Fruit fly (Drosophila melanogaster) whole organism, larva: ENCODE data around the gene mthl2.
A peak's percentile ranks its signal among the peaks of the same experiment; 100 is the strongest.

Source experiments
- noc ChIP-seq: fragments of 200-800 bp; sonication (Bioruptor generic); optimal IDR thresholded peaks from 3 replicates; lab custom pipeline; 2019; ENCODE audit warnings: missing biosample characterization, mild to moderate bottlenecking, missing genetic modification characterization, moderate library complexity

mthl2 gene

DNA sequence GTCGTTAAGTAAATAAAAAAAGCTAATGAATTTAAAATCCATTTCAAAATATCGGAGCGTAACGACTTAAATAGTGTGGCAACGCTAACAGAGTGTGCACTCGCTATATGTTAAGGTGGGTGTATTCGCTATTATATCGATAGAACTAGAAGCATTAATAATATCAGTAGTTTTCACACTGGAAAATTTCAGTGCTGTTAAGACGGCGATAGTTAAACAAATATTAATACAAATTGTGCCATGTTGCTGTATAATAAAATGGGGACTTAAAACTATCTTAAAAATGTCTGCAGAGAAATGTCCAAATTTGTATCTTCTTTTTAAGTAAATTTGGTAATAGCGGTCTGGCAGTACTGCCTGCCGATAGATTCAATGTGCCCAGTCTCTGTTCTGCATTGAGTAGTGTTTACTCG lies 21.3 kb upstream of the mthl2 start:
- TF ChIP-seq noc = no peak

DNA sequence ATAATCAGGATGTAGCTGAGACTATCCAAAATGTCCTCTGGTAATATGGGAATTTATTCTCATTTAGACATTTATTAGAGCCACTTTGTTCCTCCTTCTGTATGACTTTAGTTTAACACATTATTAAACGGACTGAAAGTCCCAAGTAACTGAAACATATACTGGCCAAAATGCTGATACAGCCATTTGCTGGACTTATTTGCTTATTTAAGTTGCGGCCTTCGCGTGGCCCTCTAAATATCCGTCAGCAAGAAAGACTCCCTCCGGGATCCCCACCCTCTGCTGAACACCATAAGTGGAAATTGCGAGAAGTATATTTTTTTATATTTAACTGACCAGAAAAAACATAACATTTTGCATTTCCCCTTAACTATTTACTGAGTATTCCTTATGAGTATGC lies 12.2 kb upstream of the mthl2 start, which contains the start of gene spo:
Gene spo (minus strand): TSS at position 135 of the 400 bp plus-strand sequence.
- TF ChIP-seq noc = no peak

DNA sequence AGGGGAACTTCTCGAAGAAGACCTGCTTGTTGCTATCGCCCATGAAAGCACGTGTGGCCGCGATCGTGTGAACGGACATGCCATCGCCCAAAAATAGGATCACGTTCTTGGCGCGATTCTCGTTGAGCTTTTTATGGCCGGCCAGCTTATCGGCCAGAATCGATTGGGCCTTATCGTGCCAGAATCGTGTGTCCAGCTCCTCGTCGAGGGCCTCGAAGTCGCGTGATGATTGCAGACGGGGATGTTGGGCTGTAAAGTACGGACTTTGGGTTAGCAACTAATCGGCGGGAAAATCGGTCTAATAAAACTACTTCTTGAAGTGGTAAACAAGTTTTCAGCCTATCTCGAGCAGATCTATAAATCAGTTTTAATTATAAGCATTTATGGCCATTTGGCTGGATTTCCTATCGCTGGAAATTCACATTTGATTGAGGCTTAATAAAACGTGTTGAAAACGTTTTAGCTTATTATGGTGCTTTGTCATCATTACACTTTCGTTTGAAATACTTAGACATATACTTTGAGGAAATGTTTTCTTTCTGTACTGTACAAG lies 10.4 kb upstream of the mthl2 start:
- no peak for TF ChIP-seq noc

DNA sequence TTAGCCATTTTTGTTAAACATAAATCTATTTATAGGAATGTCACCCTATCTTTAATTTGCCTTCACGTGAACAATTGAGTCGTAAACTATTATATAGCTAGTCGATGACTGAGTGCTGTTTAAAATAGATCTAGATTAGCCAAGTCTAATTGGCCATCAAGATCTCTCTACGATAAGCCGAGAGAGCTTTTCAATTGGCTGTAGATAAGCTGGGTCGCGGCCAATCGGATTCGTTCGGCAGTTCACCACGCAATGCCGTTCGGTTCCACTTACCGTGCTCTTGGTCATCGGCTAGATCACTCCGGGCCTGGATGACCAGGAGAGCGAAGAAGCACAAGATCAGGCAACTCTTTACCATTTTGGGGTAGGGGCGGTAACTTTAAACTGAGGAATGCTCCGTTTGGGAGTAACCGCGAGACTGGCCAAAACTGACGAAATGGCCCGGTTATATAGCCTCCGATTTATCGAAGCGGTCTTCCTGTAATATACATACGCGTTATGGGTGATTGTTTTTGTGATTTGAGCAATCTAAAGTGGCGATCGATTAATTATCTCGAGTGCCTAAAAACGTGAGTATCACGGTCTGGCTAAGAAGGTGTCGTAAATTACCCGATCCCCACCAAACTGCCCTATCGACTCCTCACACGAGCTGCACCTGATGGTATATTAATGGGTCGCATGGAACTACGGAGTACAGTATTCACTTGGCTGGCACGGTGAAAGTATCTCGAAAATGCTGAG lies 9.6 kb upstream of the mthl2 start, which contains the start of the genes Alp10 and Alp9:
Gene Alp10 (minus strand): TSS at position 420 of the 741 bp plus-strand sequence.
Gene Alp9 (plus strand): TSS at position 690 of the 741 bp plus-strand sequence.
- no peak for TF ChIP-seq noc

DNA sequence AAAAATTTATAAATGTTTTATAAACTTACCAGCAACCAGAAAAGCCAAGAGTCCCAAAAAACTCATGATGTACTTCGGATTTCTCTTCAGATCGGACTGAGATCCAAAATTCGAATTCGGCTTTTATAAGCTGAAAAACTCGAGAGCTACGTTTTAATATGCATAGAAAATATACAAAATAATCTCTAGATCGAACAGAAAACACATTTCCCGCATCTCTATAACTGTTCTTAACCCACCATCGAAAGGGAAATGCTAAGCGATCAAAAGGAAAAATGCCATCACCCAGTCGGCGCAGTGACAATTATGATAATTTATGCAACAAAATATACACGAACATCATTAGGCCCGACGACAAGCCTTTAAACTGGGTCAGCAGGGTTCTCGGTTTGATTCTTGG lies 5.0 kb upstream of the mthl2 start, which contains the start of gene CG10591:
Gene CG10591 (minus strand): TSS at position 101 of the 400 bp plus-strand sequence.
- TF ChIP-seq noc = no peak

DNA sequence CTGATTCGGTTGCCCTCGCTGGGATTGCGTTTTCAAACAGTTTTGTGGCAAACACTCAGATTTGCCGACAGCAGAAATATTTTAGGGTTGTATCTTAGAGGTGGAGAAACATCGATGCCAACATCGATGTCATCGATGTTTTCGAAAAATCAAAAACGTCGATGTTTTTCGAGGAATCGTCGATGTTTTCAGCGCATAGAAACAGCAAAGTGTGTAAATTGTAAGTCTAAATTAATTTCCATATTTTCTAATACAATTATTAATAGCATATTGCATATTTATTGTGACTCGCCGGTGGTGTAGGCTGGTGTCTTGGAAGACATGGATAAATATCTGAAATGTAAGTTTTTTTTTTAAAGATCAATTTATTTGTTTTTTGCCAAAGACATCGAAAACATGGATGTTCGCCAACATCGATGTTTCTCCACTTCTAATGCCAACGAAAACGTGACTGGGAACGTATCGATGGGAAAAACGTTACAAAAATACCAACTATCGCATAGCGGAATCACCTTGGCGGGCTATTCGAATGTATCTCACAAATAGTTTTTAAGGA lies 652 bp upstream of the mthl2 start, which contains the start of gene TM9SF3:
Gene TM9SF3 (minus strand): TSS at position 120 of the 556 bp plus-strand sequence.
- TF ChIP-seq noc = no peak

DNA sequence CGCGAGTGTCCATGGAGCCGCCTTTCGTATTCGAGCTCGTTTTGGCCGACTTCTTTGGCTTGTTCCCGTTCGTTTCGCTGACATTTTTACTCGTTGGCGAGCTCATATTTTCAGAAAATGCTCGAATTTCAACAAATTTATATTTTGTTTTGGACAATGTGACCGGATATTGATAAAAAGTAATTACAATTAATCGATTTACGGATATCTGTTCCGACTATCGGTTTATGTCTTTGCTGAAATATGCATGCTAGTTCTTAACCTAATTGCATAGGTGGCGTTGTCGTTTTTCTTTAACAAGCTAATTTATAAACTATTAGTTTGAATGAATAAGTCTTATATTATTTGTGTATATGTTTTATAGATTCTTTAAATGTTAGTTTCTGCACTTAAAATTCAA lies 3.5 kb downstream of the mthl2 start, which contains the start of gene Eaf6:
Gene Eaf6 (minus strand): TSS at position 173 of the 400 bp plus-strand sequence.
- TF ChIP-seq noc = no peak

DNA sequence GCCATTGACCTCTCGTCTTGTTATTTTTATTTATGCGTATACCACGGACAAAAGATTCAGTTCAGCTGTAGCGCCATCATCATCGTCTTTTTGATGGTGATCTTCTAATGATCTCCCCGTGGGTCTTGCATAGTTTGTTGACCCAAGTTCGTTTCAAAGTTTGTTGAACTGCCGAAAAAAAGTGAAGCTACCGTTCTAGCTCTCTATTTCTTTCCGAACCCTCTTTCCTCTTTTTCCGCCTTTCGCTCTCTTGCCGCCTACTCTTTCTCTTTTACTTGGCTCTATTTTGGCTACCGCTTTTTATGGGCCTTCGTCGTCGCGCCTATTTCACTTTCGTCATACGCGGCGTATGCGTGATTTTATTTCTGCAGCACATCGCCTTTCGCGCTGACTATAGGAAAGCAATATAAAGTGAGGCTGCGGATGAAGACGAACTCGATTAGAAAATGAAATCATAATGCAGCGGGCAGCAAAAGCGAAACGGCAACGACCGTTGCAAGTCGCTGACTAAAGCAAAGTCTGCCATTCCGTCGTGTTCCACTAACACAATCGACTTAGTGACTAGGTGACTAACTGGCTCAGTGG lies 4.3 kb downstream of the mthl2 start:
- TF ChIP-seq noc = no peak

DNA sequence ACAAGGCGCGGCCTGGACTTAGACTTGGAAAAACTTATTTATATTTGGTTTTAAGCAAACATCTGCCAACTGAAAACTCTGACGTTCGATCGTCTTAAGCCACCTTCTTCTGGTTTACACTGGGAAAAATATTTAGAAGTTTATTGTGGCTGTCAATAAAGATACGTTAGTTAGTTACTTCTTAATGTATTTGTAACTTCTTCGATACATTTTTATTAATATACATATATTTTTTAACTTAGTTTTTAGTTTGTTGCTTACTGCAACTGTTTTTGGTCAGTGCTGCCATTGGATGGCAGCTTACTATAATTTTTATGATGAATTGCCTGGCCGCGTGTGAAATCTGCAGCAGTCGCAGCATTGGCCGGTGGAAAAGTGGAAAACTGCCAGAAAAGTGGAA lies 4.9 kb downstream of the mthl2 start:
- no peak for TF ChIP-seq noc

DNA sequence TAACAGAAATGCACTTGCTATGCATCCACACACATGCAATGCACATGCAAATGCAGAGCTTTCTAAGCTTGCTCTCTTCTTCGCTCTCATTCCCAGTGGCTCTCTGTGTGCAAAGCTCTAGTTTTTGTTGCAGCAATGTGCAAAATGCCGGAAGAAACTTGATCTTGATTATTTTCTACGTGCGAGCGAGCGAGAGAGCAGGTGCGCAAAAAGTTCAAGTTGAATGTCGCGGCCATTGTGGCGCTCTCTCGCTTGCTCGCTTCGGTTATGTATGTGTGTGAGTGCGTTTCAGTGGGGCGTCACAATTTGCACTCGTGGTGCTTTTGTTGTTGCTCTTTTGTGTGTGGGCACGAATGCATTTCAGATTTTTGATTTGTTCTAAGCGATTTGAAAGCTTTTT lies 6.0 kb downstream of the mthl2 start:
- no peak for TF ChIP-seq noc

DNA sequence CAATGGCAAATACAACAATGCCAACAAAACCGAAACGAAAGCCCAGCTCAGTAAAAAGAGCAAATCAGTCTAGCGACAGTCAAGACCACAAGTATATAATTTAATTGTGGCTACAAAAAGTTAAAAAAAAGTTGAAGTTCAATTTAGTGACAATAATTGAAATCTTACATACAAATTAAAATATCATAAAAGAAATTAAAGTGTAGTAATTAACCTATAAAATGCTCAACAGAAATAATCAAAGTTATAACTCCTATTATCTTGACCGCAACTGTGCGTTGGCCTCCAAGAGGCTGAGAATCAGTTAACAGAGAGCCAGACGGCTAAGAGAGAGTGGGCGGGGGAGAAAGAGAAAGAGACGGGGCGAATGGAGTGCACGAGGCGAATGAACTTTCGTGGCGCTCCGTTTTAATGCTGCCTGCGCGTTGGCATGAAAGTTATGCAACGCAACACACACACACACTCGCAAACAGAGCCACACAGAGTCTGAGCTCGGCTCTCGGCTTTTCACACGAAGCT lies 7.2 kb downstream of the mthl2 start:
- peak; percentile 76 for TF ChIP-seq noc

DNA sequence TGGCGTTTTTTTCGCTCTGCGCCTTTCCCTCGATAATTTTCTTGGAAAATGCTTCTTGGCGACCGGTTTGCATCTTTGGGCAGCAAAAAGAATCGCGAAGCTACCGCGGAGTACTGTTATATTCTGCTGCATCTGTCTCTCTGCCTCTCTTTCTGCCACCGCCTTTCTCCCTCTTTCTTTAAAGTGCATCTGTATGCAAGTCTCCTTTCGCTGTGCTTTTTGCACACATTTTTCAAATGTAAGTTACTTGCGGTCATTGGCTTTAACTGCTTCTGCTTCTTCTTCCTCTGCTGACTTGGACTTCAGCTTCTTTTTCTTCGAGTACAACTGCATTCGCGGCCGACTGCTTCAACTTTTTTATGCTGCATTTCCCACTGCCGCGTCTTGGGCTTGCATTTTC lies 11.2 kb downstream of the mthl2 start:
- no peak for TF ChIP-seq noc

DNA sequence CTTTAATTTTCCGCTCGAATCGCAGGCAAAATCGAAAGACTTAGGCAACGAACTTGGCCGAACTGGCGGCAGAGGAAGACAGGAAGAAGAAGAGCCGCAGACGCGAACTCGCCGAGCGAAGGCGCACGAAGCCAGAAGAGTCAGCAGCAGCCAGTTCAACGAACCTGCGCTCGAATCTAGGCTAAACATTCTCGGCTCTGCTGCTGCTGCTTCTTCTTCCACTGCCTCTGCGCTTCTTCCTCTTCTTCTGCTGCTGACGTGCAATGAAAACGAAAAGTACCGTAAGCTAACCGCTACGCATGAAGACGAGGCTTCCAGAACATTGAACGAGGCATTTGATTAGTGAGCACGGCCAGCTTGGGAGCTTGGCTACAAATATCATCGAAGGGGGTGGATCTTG lies 11.9 kb downstream of the mthl2 start:
- no peak for TF ChIP-seq noc

DNA sequence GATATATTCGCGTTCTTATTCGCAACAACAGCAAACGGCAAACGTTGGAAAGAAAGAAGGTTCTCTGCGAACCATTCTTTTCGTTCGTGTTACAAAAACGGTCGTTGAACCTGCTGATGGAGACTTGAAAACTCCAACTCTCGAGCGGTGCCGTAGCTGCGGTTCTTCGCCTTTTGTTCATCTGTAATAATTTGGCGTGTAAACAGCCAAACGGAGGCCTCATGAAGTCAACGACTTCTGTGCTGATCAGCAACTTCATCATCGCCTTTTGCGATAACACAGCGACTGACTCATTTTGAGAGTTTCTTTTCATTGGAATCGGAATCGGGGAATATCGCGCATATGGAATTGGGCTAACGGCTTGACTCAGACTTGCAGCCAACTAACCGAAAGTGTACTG lies 12.8 kb downstream of the mthl2 start:
- TF ChIP-seq noc = no peak

DNA sequence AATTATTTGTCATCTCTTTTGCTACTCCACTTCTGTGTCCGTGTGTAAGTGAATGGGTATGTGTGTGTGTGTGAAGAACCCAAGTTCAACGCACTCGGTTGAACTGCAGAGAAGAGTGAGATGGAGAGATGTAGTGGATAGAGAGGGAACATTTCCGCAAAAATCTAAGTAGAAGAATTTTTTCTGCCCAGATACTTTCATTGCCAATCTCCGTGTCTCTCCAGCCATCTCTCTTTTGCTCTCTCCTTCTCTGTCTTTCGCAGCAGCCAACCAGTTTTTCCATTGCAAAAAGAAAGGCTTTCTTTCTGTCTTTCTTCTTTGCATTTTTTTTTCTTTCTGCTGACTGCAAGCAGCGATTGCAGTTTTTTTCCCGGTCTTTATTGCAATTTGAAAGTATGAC lies 14.1 kb downstream of the mthl2 start:
- TF ChIP-seq noc = no peak

DNA sequence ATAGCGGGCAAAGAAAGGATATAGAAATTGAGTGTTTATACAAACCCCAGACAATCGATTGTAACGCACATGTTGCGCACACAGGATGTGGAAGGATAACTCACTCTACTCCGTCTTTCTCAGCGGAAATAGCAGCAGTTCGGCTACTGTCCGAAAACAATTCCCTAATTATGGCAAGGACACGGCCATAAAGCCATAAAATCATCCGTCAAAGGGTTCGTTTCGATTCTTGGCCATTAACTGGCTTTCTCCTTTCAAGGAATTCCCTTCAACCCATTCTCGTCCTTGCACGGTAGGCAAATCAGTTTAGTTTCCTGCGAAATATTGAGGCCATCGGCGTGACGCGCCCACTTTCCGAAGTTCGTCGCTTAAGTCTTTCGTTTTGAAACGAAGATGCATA lies 16.9 kb downstream of the mthl2 start:
- TF ChIP-seq noc = no peak

DNA sequence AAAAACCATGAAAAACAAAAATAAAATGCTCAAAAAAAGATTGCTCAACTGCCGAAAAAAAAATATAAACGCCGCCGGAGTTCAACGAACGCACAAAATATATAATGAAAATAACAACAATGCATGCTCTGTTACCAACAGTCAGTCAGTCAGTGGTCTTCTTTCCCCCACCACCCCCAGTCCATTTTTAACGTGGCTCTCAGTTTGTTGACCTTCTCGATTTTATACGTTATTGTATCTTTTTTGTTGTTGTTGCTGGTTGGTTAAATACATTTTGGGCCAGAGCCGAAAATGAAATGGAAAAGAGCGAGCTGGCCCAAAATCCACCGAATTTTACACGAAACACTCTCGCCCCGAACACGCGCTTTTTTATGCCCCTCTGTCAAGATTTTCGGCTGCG lies 17.3 kb downstream of the mthl2 start:
- TF ChIP-seq noc = no peak
